Worm (Caenorhabditis elegans) whole organism, mixed stage, embryonic: ENCODE measurements around the gene hlh-14.
A peak's percentile ranks its signal among the peaks of the same experiment; 100 is the strongest.
"Not testable (repeated sequence)": the region's sequence is repeated elsewhere in the genome, so short reads cannot be mapped to it uniquely, and the experiment has no call there.

Source experiments
- M03D4.4 ChIP-seq: sonication (generic microtip); optimal IDR thresholded peaks from 2 replicates; lab custom pipeline; 2017; ENCODE audit warnings: mild to moderate bottlenecking, missing genetic modification characterization, missing compliant biosample characterization
- bed-3 ChIP-seq: fragments of 200-800 bp; sonication (Bioruptor generic); optimal IDR thresholded peaks from 3 replicates; lab custom pipeline; 2018; ENCODE audit warnings: mild to moderate bottlenecking, missing genetic modification characterization, moderate library complexity, missing compliant biosample characterization
- blmp-1 ChIP-seq: fragments of 150-350 bp; optimal IDR thresholded peaks from 2 replicates; lab custom pipeline; 2014; ENCODE audit warnings: missing biosample characterization, missing genetic modification characterization
- ceh-39 ChIP-seq: fragments of 150-350 bp; optimal IDR thresholded peaks from 2 replicates; lab custom pipeline; 2014; ENCODE audit warnings: missing biosample characterization, missing genetic modification characterization
- ceh-43 ChIP-seq: fragments of 200-800 bp; sonication (Bioruptor generic); optimal IDR thresholded peaks from 2 replicates; lab custom pipeline; 2018; ENCODE audit warnings: mild to moderate bottlenecking, missing genetic modification characterization, moderate library complexity, missing compliant biosample characterization
- ceh-83 ChIP-seq: fragments of 200-800 bp; sonication (Bioruptor generic); optimal IDR thresholded peaks from 2 replicates; lab custom pipeline; 2018; ENCODE audit warnings: mild to moderate bottlenecking, missing genetic modification characterization, missing compliant biosample characterization
- elt-1 ChIP-seq: sonication (generic microtip); optimal IDR thresholded peaks from 2 replicates; lab custom pipeline; 2017; ENCODE audit warnings: missing genetic modification characterization, mild to moderate bottlenecking, missing compliant biosample characterization, antibody characterized with exemption, moderate library complexity, borderline replicate concordance; ENCODE audit not compliant: insufficient read depth
- elt-3 ChIP-seq: fragments of 150-350 bp; optimal IDR thresholded peaks from 2 replicates; lab custom pipeline; 2014; ENCODE audit warnings: missing biosample characterization, missing genetic modification characterization
- ham-2 ChIP-seq: fragments of 200-800 bp; sonication (Bioruptor generic); optimal IDR thresholded peaks from 2 replicates; lab custom pipeline; 2018; ENCODE audit warnings: mild to moderate bottlenecking, missing genetic modification characterization, missing compliant biosample characterization
- hlh-1 ChIP-seq: fragments of 150-350 bp; optimal IDR thresholded peaks from 2 replicates; lab custom pipeline; 2014; ENCODE audit warnings: missing biosample characterization, missing genetic modification reagents, missing genetic modification characterization
- lin-13 ChIP-seq: fragments of 150-350 bp; optimal IDR thresholded peaks from 2 replicates; lab custom pipeline; 2014; ENCODE audit warnings: missing biosample characterization, missing genetic modification characterization
- lin-32 ChIP-seq: fragments of 200-800 bp; sonication (Bioruptor generic); optimal IDR thresholded peaks from 2 replicates; lab custom pipeline; 2018; ENCODE audit warnings: mild to moderate bottlenecking, missing genetic modification characterization, missing compliant biosample characterization
- lsy-2 ChIP-seq: fragments of 150-350 bp; optimal IDR thresholded peaks from 2 replicates; lab custom pipeline; 2014; ENCODE audit warnings: missing biosample characterization, missing genetic modification characterization
- mep-1 ChIP-seq: fragments of 150-350 bp; optimal IDR thresholded peaks from 2 replicates; lab custom pipeline; 2017; ENCODE audit warnings: missing biosample characterization, missing genetic modification reagents, missing genetic modification characterization, inconsistent platforms
- mls-2 ChIP-seq: sonication (generic microtip); optimal IDR thresholded peaks from 2 replicates; lab custom pipeline; 2016; ENCODE audit warnings: mild to moderate bottlenecking, missing genetic modification characterization, moderate library complexity, missing compliant biosample characterization
- nhr-12 ChIP-seq: fragments of 150-350 bp; optimal IDR thresholded peaks from 2 replicates; lab custom pipeline; 2014; ENCODE audit warnings: missing biosample characterization, missing genetic modification characterization
- nhr-237 ChIP-seq: fragments of 150-350 bp; optimal IDR thresholded peaks from 2 replicates; lab custom pipeline; 2014; ENCODE audit warnings: missing biosample characterization, missing genetic modification characterization
- nhr-28 ChIP-seq: fragments of 150-350 bp; optimal IDR thresholded peaks from 2 replicates; lab custom pipeline; 2014; ENCODE audit warnings: missing biosample characterization, missing genetic modification characterization
- nhr-76 ChIP-seq: sonication (generic microtip); optimal IDR thresholded peaks from 2 replicates; lab custom pipeline; 2017; ENCODE audit warnings: missing biosample characterization, missing genetic modification characterization
- pha-4 ChIP-seq: fragments of 150-350 bp; optimal IDR thresholded peaks from 2 replicates; lab custom pipeline; 2018; ENCODE audit warnings: missing biosample characterization, missing genetic modification reagents, missing genetic modification characterization
- sem-2 ChIP-seq: fragments of 200-800 bp; sonication (Bioruptor generic); optimal IDR thresholded peaks from 2 replicates; lab custom pipeline; 2018; ENCODE audit warnings: mild to moderate bottlenecking, missing genetic modification characterization, missing compliant biosample characterization
- sptf-1 ChIP-seq: sonication (generic microtip); optimal IDR thresholded peaks from 2 replicates; lab custom pipeline; 2017; ENCODE audit warnings: mild to moderate bottlenecking, missing genetic modification characterization, moderate library complexity, missing compliant biosample characterization
- unc-120 ChIP-seq: sonication (generic microtip); optimal IDR thresholded peaks from 2 replicates; lab custom pipeline; 2017; ENCODE audit warnings: missing genetic modification characterization, missing compliant biosample characterization; ENCODE audit not compliant: poor library complexity, severe bottlenecking
- unc-39 ChIP-seq: fragments of 150-350 bp; optimal IDR thresholded peaks from 2 replicates; lab custom pipeline; 2014; ENCODE audit warnings: missing biosample characterization, missing genetic modification characterization
- zip-8 ChIP-seq: fragments of 150-350 bp; optimal IDR thresholded peaks from 2 replicates; lab custom pipeline; 2014; ENCODE audit warnings: missing biosample characterization, missing genetic modification characterization

hlh-14 gene

DNA sequence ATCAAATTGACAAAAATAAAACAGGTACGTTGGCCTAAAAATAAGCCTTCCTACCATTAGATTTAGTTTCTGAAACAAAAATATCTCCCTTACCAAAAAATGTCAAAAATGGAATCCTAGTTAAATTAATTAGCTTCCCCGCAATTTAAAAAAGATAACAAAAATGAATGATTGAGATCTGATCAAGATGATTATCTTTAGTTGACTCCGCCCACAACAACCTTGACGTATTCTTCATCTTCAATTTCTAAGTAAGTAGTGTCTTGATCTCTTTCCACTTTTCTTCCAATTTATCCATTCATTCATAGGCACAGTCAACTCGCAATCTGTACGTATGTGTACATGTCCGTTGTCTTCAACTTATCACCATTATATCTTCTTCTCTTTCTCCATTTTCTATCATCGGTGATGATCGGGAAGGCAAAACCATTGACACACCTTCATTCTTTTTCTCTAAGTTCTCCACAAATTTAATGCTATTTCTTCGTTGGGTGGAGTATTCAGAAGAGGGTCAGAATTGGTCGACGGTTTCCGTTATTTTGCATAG lies 29.7 kb upstream of the hlh-14 start:
- TF ChIP-seq unc-39 (tag; lab: Kevin White, UChicago) (no peak), elt-1 (tag; lab: Kevin White, UChicago) (peak; percentile 86)

DNA sequence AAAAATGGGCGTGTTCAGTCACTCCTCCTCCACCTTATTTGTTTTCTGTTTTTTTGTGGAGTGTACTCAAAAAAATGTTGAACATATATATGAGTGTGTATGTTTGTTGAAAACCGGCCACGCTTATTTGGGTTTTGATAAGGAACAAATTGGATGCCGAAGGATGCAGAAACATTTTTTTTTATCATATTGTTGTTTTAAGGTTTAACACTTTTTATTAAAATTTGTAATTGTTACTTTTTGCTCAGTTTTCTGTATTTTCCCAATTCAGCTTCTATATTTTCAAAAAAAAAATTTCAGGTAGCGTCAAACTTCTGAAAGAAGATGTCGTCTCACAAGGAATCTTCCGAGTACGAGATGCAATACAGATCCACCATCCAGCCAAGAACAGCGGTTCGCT lies 26.6 kb upstream of the hlh-14 start, which contains the start of gene ifb-1:
ifb-1 (plus strand) TSS at position 301 of the 400 bp plus-strand sequence.
- TF ChIP-seq ceh-39 (tag; lab: Kevin White, UChicago), result no peak
- TF ChIP-seq M03D4.4 (tag; lab: Kevin White, UChicago), result no peak
- TF ChIP-seq elt-3, result no peak
- no peak for TF ChIP-seq bed-3 (GFP tag; lab: Kevin White, UChicago)
- TF ChIP-seq sptf-1 (tag; lab: Kevin White, UChicago), result no peak
- TF ChIP-seq nhr-28 (tag; lab: Kevin White, UChicago), result no peak
- no peak for TF ChIP-seq hlh-1 (tag; lab: Kevin White, UChicago)
- TF ChIP-seq unc-120 (tag; lab: Kevin White, UChicago), result no peak
- no peak for TF ChIP-seq lsy-2 (tag; lab: Kevin White, UChicago)
- no peak for TF ChIP-seq lin-32 (GFP tag; lab: Kevin White, UChicago)

DNA sequence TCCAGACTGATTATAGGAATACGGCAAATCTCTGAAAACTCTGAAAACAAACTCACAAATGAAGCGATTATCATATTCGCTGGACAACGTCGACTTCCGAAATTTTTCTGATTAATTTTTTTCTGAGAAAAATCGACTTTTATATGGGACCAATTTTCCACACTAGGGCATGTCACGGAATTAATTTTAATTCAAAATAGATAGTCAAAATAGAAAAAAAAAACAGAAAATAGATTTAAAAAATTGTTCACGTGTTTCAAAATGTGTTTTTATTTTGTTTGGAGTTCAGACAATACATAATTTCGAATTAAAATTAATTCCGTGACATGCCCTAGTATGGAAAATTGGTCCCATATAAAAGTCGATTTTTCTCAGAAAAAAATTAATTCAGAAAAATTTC lies 19.0 kb upstream of the hlh-14 start, which contains the start of the genes F10C1.3 and F10C1.23:
F10C1.3 (minus strand) TSS at position 101 of the 400 bp plus-strand sequence.
F10C1.23 (plus strand) TSS at position 385 of the 400 bp plus-strand sequence.
- not testable (repeated sequence) for TF ChIP-seq mep-1 (tag; lab: Kevin White, UChicago); ceh-83 (GFP tag; lab: Kevin White, UChicago); sem-2 (GFP tag; lab: Kevin White, UChicago)

DNA sequence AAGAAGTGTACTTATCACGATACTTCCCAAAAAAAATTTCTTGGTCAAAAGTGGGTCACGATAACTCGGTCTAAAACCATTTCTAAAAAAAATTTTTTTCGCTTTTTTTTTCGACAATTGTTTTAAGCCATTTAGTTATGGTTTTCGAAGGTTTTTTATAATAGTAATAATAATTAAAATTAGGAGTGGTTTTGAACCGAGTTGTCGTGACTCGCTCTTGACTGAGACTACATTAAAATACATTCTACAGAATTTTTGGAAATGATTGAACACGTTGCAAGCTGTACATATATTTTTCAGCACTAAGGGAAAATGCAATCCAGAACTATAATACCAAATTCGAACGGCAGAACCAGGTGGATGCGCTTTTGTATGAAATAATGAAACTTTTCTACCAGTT lies 15.5 kb upstream of the hlh-14 start, which contains the start of gene F10C1.8:
F10C1.8 (plus strand) TSS at position 301 of the 400 bp plus-strand sequence.
- TF ChIP-seq bed-3 (GFP tag; lab: Kevin White, UChicago), result no peak

DNA sequence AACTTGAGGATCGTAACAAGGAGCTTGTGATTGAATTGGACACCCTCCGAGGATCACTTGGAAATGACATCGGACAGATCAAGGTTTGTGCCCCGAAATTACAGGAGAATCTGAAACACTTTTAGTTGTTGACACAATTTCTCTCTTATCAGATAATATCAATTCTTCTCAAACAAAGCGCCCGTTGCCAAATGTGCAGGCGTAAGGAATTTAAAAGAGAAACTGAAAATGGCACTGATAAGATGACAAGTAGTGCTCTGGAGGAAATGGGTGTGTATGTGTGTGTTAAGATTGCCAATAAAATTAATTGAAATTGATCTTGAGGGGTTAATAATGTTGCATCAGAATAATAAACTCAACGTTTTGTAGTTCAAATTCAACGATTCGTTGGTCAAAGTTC lies 12.7 kb upstream of the hlh-14 start:
- TF ChIP-seq elt-1 (tag; lab: Kevin White, UChicago), result no peak
- no peak for TF ChIP-seq M03D4.4 (tag; lab: Kevin White, UChicago)

DNA sequence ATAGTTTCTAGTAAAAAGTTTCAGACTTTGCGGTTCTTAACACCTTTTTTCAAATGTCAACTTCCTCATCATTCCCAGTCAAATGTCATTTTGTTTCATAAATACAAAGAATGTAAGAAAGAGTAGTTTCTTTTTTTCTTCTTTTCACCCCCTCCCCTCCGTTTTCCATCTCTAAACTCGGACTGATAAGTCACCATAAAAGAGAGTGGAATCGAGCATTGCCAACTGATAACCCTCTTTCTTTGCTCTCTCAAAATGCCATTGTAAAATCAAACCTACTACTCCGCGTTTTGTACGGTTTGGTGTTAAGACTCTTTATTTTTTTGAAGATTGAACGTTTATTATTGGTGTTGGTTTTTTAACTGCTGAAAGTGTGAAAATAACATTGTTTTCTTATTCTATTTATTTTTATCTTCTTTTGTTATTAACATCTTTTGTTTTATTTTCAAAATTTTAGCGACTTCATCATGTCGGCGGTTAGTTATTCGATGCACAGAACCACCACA lies 11.1 kb upstream of the hlh-14 start, which contains the start of gene ifb-2:
ifb-2 (plus strand) TSS at position 456 of the 506 bp plus-strand sequence.
- TF ChIP-seq nhr-76, result no peak
- TF ChIP-seq elt-1 (tag; lab: Kevin White, UChicago), result no peak
- TF ChIP-seq ham-2, result no peak
- TF ChIP-seq mep-1 (tag; lab: Kevin White, UChicago), result no peak
- TF ChIP-seq zip-8, result no peak
- no peak for TF ChIP-seq hlh-1 (tag; lab: Kevin White, UChicago)
- no peak for TF ChIP-seq blmp-1 (tag; lab: Kevin White, UChicago)
- TF ChIP-seq mls-2, result no peak
- no peak for TF ChIP-seq pha-4 (tag; lab: Kevin White, UChicago)
- no peak for TF ChIP-seq M03D4.4 (tag; lab: Kevin White, UChicago)
- no peak for TF ChIP-seq bed-3 (GFP tag; lab: Kevin White, UChicago)
- no peak for TF ChIP-seq lin-13
- TF ChIP-seq nhr-237 (tag; lab: Kevin White, UChicago), result no peak
- no peak for TF ChIP-seq ceh-43
- TF ChIP-seq nhr-12 (tag; lab: Kevin White, UChicago), result no peak
- TF ChIP-seq sem-2 (GFP tag; lab: Kevin White, UChicago), result no peak
- TF ChIP-seq elt-3, result no peak

DNA sequence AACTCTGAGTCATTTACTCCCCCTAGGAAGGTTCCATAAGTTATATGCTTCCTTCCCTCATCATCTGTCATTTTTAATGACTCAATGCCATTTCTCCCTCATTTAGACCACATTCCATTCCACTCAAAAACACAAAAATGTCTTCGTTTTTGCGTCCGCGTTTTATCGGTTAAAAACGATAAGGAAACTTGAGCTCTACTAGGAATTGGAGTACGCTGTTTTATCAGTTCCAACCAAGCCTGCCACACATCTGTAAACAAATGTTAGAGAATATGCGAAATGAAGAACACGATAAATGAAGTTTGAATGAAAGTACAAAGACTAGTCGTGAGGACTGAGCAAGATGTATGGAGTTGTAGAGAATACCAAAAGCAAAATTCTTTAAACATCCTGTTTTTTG lies 9.7 kb upstream of the hlh-14 start:
- TF ChIP-seq sem-2 (GFP tag; lab: Kevin White, UChicago), result no peak
- no peak for TF ChIP-seq ceh-83 (GFP tag; lab: Kevin White, UChicago)
- no peak for TF ChIP-seq nhr-237 (tag; lab: Kevin White, UChicago)
- no peak for TF ChIP-seq pha-4 (tag; lab: Kevin White, UChicago)
- TF ChIP-seq, all 35 proteins: peak for 0
